Worm (Caenorhabditis elegans): Measurements from ENCODE around the gene sru-1.

Gene sru-1

DNA sequence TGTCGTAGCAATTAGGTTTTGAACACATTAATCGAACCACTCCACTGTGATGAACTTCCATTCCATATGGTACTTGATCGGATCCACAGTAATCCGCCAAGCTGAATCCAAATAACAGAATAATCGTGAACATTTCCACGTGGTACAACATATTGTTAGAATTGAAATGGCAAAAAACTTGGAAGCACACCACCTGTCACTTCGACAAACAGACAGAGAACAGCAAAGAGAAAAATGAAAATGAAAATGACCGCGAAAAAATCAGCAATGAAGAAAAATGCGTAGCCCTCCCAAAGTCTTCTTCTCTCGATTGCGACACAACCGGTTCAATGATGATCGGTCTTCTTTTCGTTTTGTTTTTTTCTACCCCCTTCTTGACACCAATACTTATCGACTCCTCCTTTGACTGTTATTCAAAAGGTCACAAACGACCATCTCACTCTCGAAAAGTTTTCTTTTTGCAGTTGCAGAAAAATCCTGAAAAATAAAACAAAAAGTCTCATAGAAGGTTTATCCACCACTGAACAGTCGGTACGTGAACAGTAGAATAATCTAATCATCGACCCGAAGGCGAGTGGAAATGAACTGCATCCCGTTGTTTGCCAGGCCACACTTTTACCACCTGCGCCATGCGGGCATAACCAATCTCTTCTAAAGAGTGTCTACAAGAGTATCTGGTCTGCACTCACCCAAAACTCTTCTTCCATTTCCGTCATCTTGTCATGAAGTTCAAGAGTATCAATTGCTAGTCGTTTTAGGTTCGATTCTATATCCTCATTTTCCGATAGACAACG is 11.1 kb upstream of the sru-1 start, which contains the start of gene wrt-3:
TSS of gene wrt-3 (minus strand) at position 322 of the 794 bp plus-strand sequence.
- TF ChIP-seq eor-1 (tag; optimal IDR thresholded peaks at IDR 0.05) (no peak), nhr-67 (tag; optimal IDR thresholded peaks at IDR 0.05) (no peak), elt-1 (tag; optimal IDR thresholded peaks at IDR 0.05) (no peak), mdl-1 (tag; optimal IDR thresholded peaks at IDR 0.05) (no peak), zag-1 (tag; optimal IDR thresholded peaks at IDR 0.05) (no peak), ztf-11 (tag; optimal IDR thresholded peaks at IDR 0.05) (no peak), ceh-28 (tag; optimal IDR thresholded peaks at IDR 0.05) (no peak), fkh-10 (GFP tag; optimal IDR thresholded peaks at IDR 0.05) (no peak), nfya-1 (tag; optimal IDR thresholded peaks at IDR 0.05; ENCODE audit: insufficient read depth) (no peak), nhr-76 (tag; optimal IDR thresholded peaks at IDR 0.05) (no peak), pqm-1 (tag; optimal IDR thresholded peaks at IDR 0.05) (peak; percentile 46), pha-4 (tag; optimal IDR thresholded peaks at IDR 0.05) (no peak), mml-1 (tag; optimal IDR thresholded peaks at IDR 0.05) (no peak), lin-39 (tag; optimal IDR thresholded peaks at IDR 0.05) (peak; percentile 65), lin-15B (tag; optimal IDR thresholded peaks at IDR 0.05) (no peak), hmg-11 (tag; optimal IDR thresholded peaks at IDR 0.05) (no peak), egl-27 (tag; optimal IDR thresholded peaks at IDR 0.05) (no peak), fkh-2 (tag; optimal IDR thresholded peaks at IDR 0.05) (no peak), nhr-28 (tag; optimal IDR thresholded peaks at IDR 0.05) (no peak), sea-2 (GFP tag; optimal IDR thresholded peaks at IDR 0.05) (no peak), skn-1 (tag; optimal IDR thresholded peaks at IDR 0.05) (no peak), nhr-43 (tag; optimal IDR thresholded peaks at IDR 0.05; ENCODE audit: poor library complexity, severe bottlenecking) (peak; percentile 89), nhr-25 (tag; optimal IDR thresholded peaks at IDR 0.05) (peak; percentile 33), ztf-4 (tag; optimal IDR thresholded peaks at IDR 0.05) (no peak), ceh-16 (tag; optimal IDR thresholded peaks at IDR 0.05) (no peak), nhr-12 (tag; optimal IDR thresholded peaks at IDR 0.05) (no peak), nhr-77 (tag; optimal IDR thresholded peaks at IDR 0.05) (no peak), jun-1 (tag; optimal IDR thresholded peaks at IDR 0.05) (peak; percentile 12), nhr-237 (tag; optimal IDR thresholded peaks at IDR 0.05) (no peak), nhr-11 (tag; optimal IDR thresholded peaks at IDR 0.05) (no peak), aly-2 (tag; optimal IDR thresholded peaks at IDR 0.05) (no peak), elt-3 (tag; optimal IDR thresholded peaks at IDR 0.05) (peak in 1 of 3 experiments; percentile 68), lsy-12 (tag; optimal IDR thresholded peaks at IDR 0.05) (peak; percentile 59), unc-39 (tag; optimal IDR thresholded peaks at IDR 0.05) (no peak), nhr-23 (tag; optimal IDR thresholded peaks at IDR 0.05) (no peak), ceh-9 (tag; optimal IDR thresholded peaks at IDR 0.05) (no peak), R02D3.7 (tag; optimal IDR thresholded peaks at IDR 0.05) (peak; percentile 4), ama-1 (optimal IDR thresholded peaks at IDR 0.05) (no peak), elt-2 (tag; optimal IDR thresholded peaks at IDR 0.05) (peak; percentile 46), unc-62 (GFP tag; optimal IDR thresholded peaks at IDR 0.05) (no peak), egl-5 (tag; optimal IDR thresholded peaks at IDR 0.05) (no peak), ZK546.5 (tag; optimal IDR thresholded peaks at IDR 0.05) (no peak), daf-12 (tag; optimal IDR thresholded peaks at IDR 0.05) (no peak), ceh-82 (tag; optimal IDR thresholded peaks at IDR 0.05) (no peak), fos-1 (tag; optimal IDR thresholded peaks at IDR 0.05) (no peak), snpc-4 (tag; optimal IDR thresholded peaks at IDR 0.05) (no peak), tbx-2 (tag; optimal IDR thresholded peaks at IDR 0.05) (no peak)

All from whole organism, L3 larva.